Worm (Caenorhabditis elegans) whole organism, L1 larva: Measurements from ENCODE around the gene usip-1.
A peak's percentile ranks its signal among the peaks of the same experiment; 100 is the strongest.

ENCODE experiments used
- aly-2 ChIP-seq: fragments of 150-350 bp; optimal IDR thresholded peaks from 2 replicates; lab custom pipeline; 2014; ENCODE audit warnings: missing biosample characterization, missing genetic modification characterization
- ceh-82 ChIP-seq, 3 experiments: fragments of 150-350 bp in 1 of 3; sonication (generic microtip) in 2 of 3; optimal IDR thresholded peaks; 2 replicates each; lab custom pipeline; 2014 to 2017; ENCODE audit warnings: missing biosample characterization in 3 of 3, missing genetic modification characterization in 3 of 3
- egl-27 ChIP-seq, 2 experiments: fragments of 150-350 bp in 1 of 2; sonication (generic microtip); optimal IDR thresholded peaks; 3 replicates each; lab custom pipeline; 2017 to 2018; ENCODE audit warnings: missing biosample characterization in 2 of 2, missing genetic modification characterization in 2 of 2, missing genetic modification reagents in 2 of 2
- elt-2 ChIP-seq: sonication (generic microtip); optimal IDR thresholded peaks from 2 replicates; lab custom pipeline; 2016; ENCODE audit warnings: missing genetic modification characterization, mild to moderate bottlenecking, inconsistent platforms, missing compliant biosample characterization, missing genetic modification reagents
- elt-3 ChIP-seq, 6 experiments: fragments of 150-350 bp in 1 of 6; sonication (generic microtip); optimal IDR thresholded peaks; 2 replicates each; lab custom pipeline; 2017 to 2018; ENCODE audit warnings: missing biosample characterization in 6 of 6, missing genetic modification characterization in 6 of 6, inconsistent platforms in 1 of 6
- mdl-1 ChIP-seq, 2 experiments: fragments of 150-350 bp; optimal IDR thresholded peaks; 2 replicates each; lab custom pipeline; 2014 to 2017; ENCODE audit warnings: missing biosample characterization in 2 of 2, missing genetic modification characterization in 2 of 2, inconsistent platforms in 1 of 2
- nhr-237 ChIP-seq: fragments of 150-350 bp; optimal IDR thresholded peaks from 2 replicates; lab custom pipeline; 2014; ENCODE audit warnings: missing biosample characterization, missing genetic modification characterization
- nhr-90 ChIP-seq: sonication (generic microtip); optimal IDR thresholded peaks from 2 replicates; lab custom pipeline; 2016; ENCODE audit warnings: mild to moderate bottlenecking, missing genetic modification characterization, missing compliant biosample characterization; ENCODE audit not compliant: poor library complexity
- sptf-1 ChIP-seq: fragments of 150-350 bp; optimal IDR thresholded peaks from 2 replicates; lab custom pipeline; 2014; ENCODE audit warnings: missing biosample characterization, missing genetic modification characterization
- tlp-1 ChIP-seq: fragments of 150-350 bp; optimal IDR thresholded peaks from 2 replicates; lab custom pipeline; 2014; ENCODE audit warnings: missing biosample characterization, missing genetic modification characterization
- ztf-11 ChIP-seq, 2 experiments: sonication (generic microtip); optimal IDR thresholded peaks; 2 replicates each; lab custom pipeline; 2016 to 2017; ENCODE audit warnings: missing genetic modification characterization in 2 of 2, missing biosample characterization in 1 of 2, missing compliant biosample characterization in 1 of 2

ce11 chrV:12208678-12209077 is 24.7 kb upstream of the usip-1 start:
- no peak for TF ChIP-seq mdl-1 (tag; optimal IDR thresholded peaks at IDR 0.05; lab: Kevin White, UChicago)
- no peak for TF ChIP-seq ztf-11 (tag; optimal IDR thresholded peaks at IDR 0.05; lab: Kevin White, UChicago)
- no peak for TF ChIP-seq sptf-1 (tag; lab: Kevin White, UChicago)
- peak; percentile 21 for TF ChIP-seq elt-2 (tag; lab: Kevin White, UChicago)
- no peak for TF ChIP-seq aly-2 (tag; lab: Kevin White, UChicago)
- no peak for TF ChIP-seq ceh-82 (tag; optimal IDR thresholded peaks at IDR 0.05; lab: Kevin White, UChicago)
- TF ChIP-seq nhr-90 (tag; lab: Kevin White, UChicago) = no peak
- no peak for TF ChIP-seq tlp-1 (tag; lab: Kevin White, UChicago)
- no peak for TF ChIP-seq nhr-237 (tag; lab: Kevin White, UChicago)
- no peak for TF ChIP-seq egl-27 (tag; optimal IDR thresholded peaks at IDR 0.05; lab: Kevin White, UChicago)
- no peak for TF ChIP-seq elt-3 (tag; optimal IDR thresholded peaks at IDR 0.05; lab: Kevin White, UChicago)
